Fruit fly (Drosophila melanogaster): ENCODE data around the gene Ublcp1.

Gene Ublcp1

dm6 chr3R:23053936-23054335, 7.4 kb upstream of the Ublcp1 start, which contains the start of gene p53 (continued):
- TF ChIP-seq dac (GFP tag; optimal IDR thresholded peaks at IDR 0.05) = no peak
- no peak for TF ChIP-seq CG10669 (GFP tag; optimal IDR thresholded peaks at IDR 0.05)
- peak; percentile 71 for TF ChIP-seq cyc (GFP tag; optimal IDR thresholded peaks at IDR 0.05)
- peak; percentile 58 for TF ChIP-seq OdsH (GFP tag; optimal IDR thresholded peaks at IDR 0.05)
- TF ChIP-seq CG6854 (GFP tag; optimal IDR thresholded peaks at IDR 0.05) = peak; percentile 67
- no peak for TF ChIP-seq Gug (GFP tag; IDR thresholded peaks at IDR 0.05)
- no peak for TF ChIP-seq Hr38 (GFP tag; optimal IDR thresholded peaks at IDR 0.05)
- TF ChIP-seq svp (GFP tag) = peak; percentile 70
- peak; percentile 20 for TF ChIP-seq fd59A (GFP tag; optimal IDR thresholded peaks at IDR 0.05)
- peak; percentile 50 for TF ChIP-seq CG1621 (tag; optimal IDR thresholded peaks at IDR 0.05)
- peak; percentile 37 for TF ChIP-seq net (GFP tag; optimal IDR thresholded peaks at IDR 0.05)
- no peak for TF ChIP-seq Ets21C (GFP tag; optimal IDR thresholded peaks at IDR 0.05)
- TF ChIP-seq Smox (GFP tag; optimal IDR thresholded peaks at IDR 0.05) = no peak
- TF ChIP-seq CG3032 (tag; optimal IDR thresholded peaks at IDR 0.05) = peak; percentile 36
- no peak for TF ChIP-seq Eip78C (GFP tag)
- TF ChIP-seq CG31627 (GFP tag; optimal IDR thresholded peaks at IDR 0.05) = peak; percentile 45
- peak; percentile 100 for TF ChIP-seq CG6808 (GFP tag; optimal IDR thresholded peaks at IDR 0.05)
- TF ChIP-seq Ets96B (tag; optimal IDR thresholded peaks at IDR 0.05) = no peak
- peak; percentile 5 for TF ChIP-seq fd85E (GFP tag; optimal IDR thresholded peaks at IDR 0.05)
- TF ChIP-seq vri (GFP tag; optimal IDR thresholded peaks at IDR 0.05) = peak; percentile 45
- no peak for TF ChIP-seq ss (GFP tag; optimal IDR thresholded peaks at IDR 0.05)
- peak; percentile 45 for TF ChIP-seq CG6792 (GFP tag; optimal IDR thresholded peaks at IDR 0.05)
- TF ChIP-seq dsx (GFP tag; optimal IDR thresholded peaks at IDR 0.05; ENCODE audit: poor library complexity, severe bottlenecking) = no peak
- peak; percentile 46 for TF ChIP-seq CG34406 (GFP tag; optimal IDR thresholded peaks at IDR 0.05)
- peak; percentile 62 for TF ChIP-seq acj6 (GFP tag; optimal IDR thresholded peaks at IDR 0.05)

DNA sequence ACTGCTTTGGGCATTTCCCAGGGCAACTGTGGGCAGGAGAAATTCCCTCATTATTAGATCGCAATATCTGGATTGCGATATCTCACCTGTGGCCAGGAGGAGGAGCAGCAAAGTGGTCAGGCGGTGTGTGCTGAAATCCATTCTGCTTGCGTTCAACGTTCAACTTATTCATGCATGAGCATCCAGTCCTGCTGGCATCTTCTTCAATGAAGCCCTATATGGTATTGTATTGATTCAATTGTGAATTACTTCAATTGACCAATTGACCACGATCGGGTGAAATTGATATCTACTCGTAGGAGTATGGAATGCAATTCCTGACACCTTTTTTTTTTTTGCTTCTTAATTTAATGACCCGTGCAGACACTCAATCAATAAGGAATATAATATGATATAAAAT, 5.2 kb upstream of the Ublcp1 start:
- TF ChIP-seq CG7368 (GFP tag; optimal IDR thresholded peaks at IDR 0.05) = no peak
- TF ChIP-seq CG4318 (GFP tag; optimal IDR thresholded peaks at IDR 0.05) = no peak
- no peak for TF ChIP-seq Hr4 (GFP tag; optimal IDR thresholded peaks at IDR 0.05)
- TF ChIP-seq CG11294 (GFP tag; IDR thresholded peaks at IDR 0.05) = no peak
- TF ChIP-seq vri (GFP tag; optimal IDR thresholded peaks at IDR 0.05) = no peak
- TF ChIP-seq CG6854 (GFP tag; optimal IDR thresholded peaks at IDR 0.05) = no peak
- no peak for TF ChIP-seq CG9139 (GFP tag; optimal IDR thresholded peaks at IDR 0.05)
- TF ChIP-seq CG3919 (GFP tag; optimal IDR thresholded peaks at IDR 0.05) = no peak
- TF ChIP-seq CG3032 (tag; optimal IDR thresholded peaks at IDR 0.05) = no peak
- no peak for TF ChIP-seq CG16779 (tag; optimal IDR thresholded peaks at IDR 0.05)

DNA sequence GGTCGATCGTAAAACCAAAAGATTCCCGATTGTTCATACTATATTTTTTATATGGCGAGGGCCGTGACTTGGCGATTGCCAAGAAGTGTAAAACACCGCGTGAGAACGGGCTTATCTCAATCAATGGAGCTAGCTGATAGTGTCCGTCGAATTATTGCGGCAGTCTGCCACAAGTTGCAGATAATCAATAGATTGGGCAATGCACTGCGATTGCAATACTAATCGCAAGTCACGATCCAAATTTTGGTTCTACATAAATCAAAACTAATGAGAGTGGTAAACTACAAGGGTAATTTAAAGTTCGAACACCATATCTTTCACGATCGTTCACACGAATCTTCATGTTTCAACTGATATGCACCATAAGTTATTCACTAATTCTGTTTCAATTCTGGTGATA, 4.5 kb upstream of the Ublcp1 start:
- TF ChIP-seq vri (GFP tag; optimal IDR thresholded peaks at IDR 0.05) (peak; percentile 7), Hr39 (GFP tag; optimal IDR thresholded peaks at IDR 0.05) (no peak), topi (GFP tag; optimal IDR thresholded peaks at IDR 0.05) (no peak), Sox14 (GFP tag; optimal IDR thresholded peaks at IDR 0.05) (no peak), CG10669 (GFP tag; optimal IDR thresholded peaks at IDR 0.05) (no peak), pdm3 (GFP tag; optimal IDR thresholded peaks at IDR 0.05) (no peak), Sox15 (GFP tag; optimal IDR thresholded peaks at IDR 0.05) (no peak)

DNA sequence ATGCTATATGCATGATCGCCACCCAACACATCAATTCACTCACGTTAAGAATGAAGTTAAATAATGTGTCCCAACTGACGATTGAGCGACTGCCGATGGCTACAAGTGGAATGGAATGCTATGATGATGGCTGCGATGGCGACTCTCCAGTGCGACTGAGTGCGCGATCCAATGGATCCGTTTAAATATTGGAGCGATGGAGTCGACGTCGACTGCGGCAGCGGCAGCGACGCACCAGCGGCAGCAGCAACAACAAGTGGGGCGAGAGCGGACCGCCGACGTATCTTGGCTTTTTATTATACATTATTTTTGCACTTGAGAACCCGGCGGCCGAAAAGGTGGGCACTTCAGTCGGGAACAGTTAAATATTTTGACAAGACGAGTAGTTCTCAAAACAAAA, 3.9 kb upstream of the Ublcp1 start:
- no peak for TF ChIP-seq CG8119 (GFP tag; IDR thresholded peaks at IDR 0.05)
- TF ChIP-seq Hr38 (GFP tag; optimal IDR thresholded peaks at IDR 0.05) = no peak
- no peak for TF ChIP-seq CG9139 (GFP tag; optimal IDR thresholded peaks at IDR 0.05)
- no peak for TF ChIP-seq Lpt (GFP tag; optimal IDR thresholded peaks at IDR 0.05)
- TF ChIP-seq Blimp-1 (GFP tag; optimal IDR thresholded peaks at IDR 0.05) = no peak
- TF ChIP-seq Sox15 (GFP tag; optimal IDR thresholded peaks at IDR 0.05) = no peak
- TF ChIP-seq CG6163 (GFP tag; IDR thresholded peaks at IDR 0.05) = no peak
- TF ChIP-seq CG34406 (GFP tag; optimal IDR thresholded peaks at IDR 0.05) = no peak
- no peak for TF ChIP-seq Hr4 (GFP tag; optimal IDR thresholded peaks at IDR 0.05)
- no peak for TF ChIP-seq salr (GFP tag; optimal IDR thresholded peaks at IDR 0.05)
- no peak for TF ChIP-seq esn (GFP tag; optimal IDR thresholded peaks at IDR 0.05)
- no peak for TF ChIP-seq CG3032 (tag; optimal IDR thresholded peaks at IDR 0.05)
- no peak for TF ChIP-seq Smox (GFP tag; optimal IDR thresholded peaks at IDR 0.05)
- no peak for TF ChIP-seq CG3919 (GFP tag; optimal IDR thresholded peaks at IDR 0.05)
- no peak for TF ChIP-seq CG7368 (GFP tag; optimal IDR thresholded peaks at IDR 0.05)
- no peak for TF ChIP-seq Hr39 (GFP tag; optimal IDR thresholded peaks at IDR 0.05)
- TF ChIP-seq CG32006 (GFP tag; optimal IDR thresholded peaks at IDR 0.05) = no peak
- TF ChIP-seq net (GFP tag; optimal IDR thresholded peaks at IDR 0.05) = no peak
- TF ChIP-seq Sox14 (GFP tag; optimal IDR thresholded peaks at IDR 0.05) = no peak
